Fruit fly (Drosophila melanogaster): ENCODE results near the gene CG13930.

CG13930 gene

dm6 chr3L:1664205-1664604 is 8.3 kb downstream of the CG13930 start:
- TF ChIP-seq CG14711 (tag; optimal IDR thresholded peaks at IDR 0.05) = no peak
- TF ChIP-seq CG33017 (tag; optimal IDR thresholded peaks at IDR 0.05) = no peak
- no peak for TF ChIP-seq bab1 (GFP tag; optimal IDR thresholded peaks at IDR 0.05)
- TF ChIP-seq Mnt (GFP tag; optimal IDR thresholded peaks at IDR 0.05) = no peak
- TF ChIP-seq ovo (GFP tag; optimal IDR thresholded peaks at IDR 0.05) = no peak
- no peak for TF ChIP-seq CG5204 (GFP tag; optimal IDR thresholded peaks at IDR 0.05)
- no peak for TF ChIP-seq CG1620 (GFP tag; optimal IDR thresholded peaks at IDR 0.05)
- no peak for TF ChIP-seq Crg-1 (GFP tag; optimal IDR thresholded peaks at IDR 0.05)
- no peak for TF ChIP-seq kay (GFP tag; ENCODE audit: borderline replicate concordance)

- TF ChIP-seq CG7101 (tag; optimal IDR thresholded peaks at IDR 0.05) = no peak
- TF ChIP-seq kay (GFP tag; ENCODE audit: borderline replicate concordance) = no peak
- no peak for TF ChIP-seq bab1 (GFP tag; optimal IDR thresholded peaks at IDR 0.05)
- no peak for TF ChIP-seq CG33017 (tag; optimal IDR thresholded peaks at IDR 0.05)
- TF ChIP-seq Hr96 (GFP tag; optimal IDR thresholded peaks at IDR 0.05) = no peak
- TF ChIP-seq CG1620 (GFP tag; optimal IDR thresholded peaks at IDR 0.05) = no peak
- no peak for TF ChIP-seq Mnt (GFP tag; optimal IDR thresholded peaks at IDR 0.05)
- TF ChIP-seq CG11617 (GFP tag; optimal IDR thresholded peaks at IDR 0.05) = no peak
- TF ChIP-seq cnc (optimal IDR thresholded peaks at IDR 0.05) = no peak
- no peak for TF ChIP-seq pad (GFP tag; optimal IDR thresholded peaks at IDR 0.05)
- no peak for TF ChIP-seq CG7045 (GFP tag; optimal IDR thresholded peaks at IDR 0.05)
- TF ChIP-seq Clk (GFP tag; optimal IDR thresholded peaks at IDR 0.05) = no peak
- TF ChIP-seq toe (GFP tag; optimal IDR thresholded peaks at IDR 0.05) = no peak
- TF ChIP-seq CG5204 (GFP tag; optimal IDR thresholded peaks at IDR 0.05) = no peak
- no peak for TF ChIP-seq Crg-1 (GFP tag; optimal IDR thresholded peaks at IDR 0.05)
- TF ChIP-seq CG14711 (tag; optimal IDR thresholded peaks at IDR 0.05) = no peak
- TF ChIP-seq tj (GFP tag; optimal IDR thresholded peaks at IDR 0.05) = no peak
- no peak for TF ChIP-seq cic (GFP tag; optimal IDR thresholded peaks at IDR 0.05)
- TF ChIP-seq CG12768 (GFP tag; optimal IDR thresholded peaks at IDR 0.05) = no peak
- TF ChIP-seq ovo (GFP tag; optimal IDR thresholded peaks at IDR 0.05) = no peak
Measured at dm6 chr3L:1663531-1663930, 9.0 kb downstream of the CG13930 start.

- TF ChIP-seq Mnt (GFP tag; optimal IDR thresholded peaks at IDR 0.05) (peak; percentile 54), bab1 (GFP tag; optimal IDR thresholded peaks at IDR 0.05) (no peak), cic (GFP tag; optimal IDR thresholded peaks at IDR 0.05) (peak; percentile 12)
Measured at dm6 chr3L:1661738-1662370, 10.7 kb downstream of the CG13930 start.

- TF ChIP-seq cic (GFP tag; optimal IDR thresholded peaks at IDR 0.05) = peak; percentile 30
- no peak for TF ChIP-seq ovo (GFP tag; optimal IDR thresholded peaks at IDR 0.05)
Measured at dm6 chr3L:1653752-1654151, 18.8 kb downstream of the CG13930 start.

dm6 chr3L:1652700-1653200 is 19.8 kb downstream of the CG13930 start, which contains the start of the genes CG7970 and Vta1:
Gene CG7970 (plus strand): TSS chr3L:1652750.
Gene Vta1 (minus strand): TSS chr3L:1652900.
- TF ChIP-seq CG11617 (GFP tag; optimal IDR thresholded peaks at IDR 0.05) (peak; percentile 16), CG14711 (tag; optimal IDR thresholded peaks at IDR 0.05) (peak; percentile 17), Crg-1 (GFP tag; optimal IDR thresholded peaks at IDR 0.05) (peak; percentile 21), tj (GFP tag; optimal IDR thresholded peaks at IDR 0.05) (peak; percentile 9), CG33017 (tag; optimal IDR thresholded peaks at IDR 0.05) (peak; percentile 52), cnc (optimal IDR thresholded peaks at IDR 0.05) (no peak), CG7101 (tag; optimal IDR thresholded peaks at IDR 0.05) (no peak), bab1 (GFP tag; optimal IDR thresholded peaks at IDR 0.05) (peak; percentile 31), CG7045 (GFP tag; optimal IDR thresholded peaks at IDR 0.05) (no peak), CG5204 (GFP tag; optimal IDR thresholded peaks at IDR 0.05) (no peak), pad (GFP tag; optimal IDR thresholded peaks at IDR 0.05) (no peak), CG1620 (GFP tag; optimal IDR thresholded peaks at IDR 0.05) (no peak), cic (GFP tag; optimal IDR thresholded peaks at IDR 0.05) (no peak), CG12768 (GFP tag; optimal IDR thresholded peaks at IDR 0.05) (peak; percentile 93), Clk (GFP tag; optimal IDR thresholded peaks at IDR 0.05) (no peak)

- no peak for TF ChIP-seq Clk (GFP tag; optimal IDR thresholded peaks at IDR 0.05)
- TF ChIP-seq CG33017 (tag; optimal IDR thresholded peaks at IDR 0.05) = no peak
- no peak for TF ChIP-seq Hr96 (GFP tag; optimal IDR thresholded peaks at IDR 0.05)
- TF ChIP-seq Crg-1 (GFP tag; optimal IDR thresholded peaks at IDR 0.05) = no peak
- TF ChIP-seq pad (GFP tag; optimal IDR thresholded peaks at IDR 0.05) = no peak
- no peak for TF ChIP-seq cic (GFP tag; optimal IDR thresholded peaks at IDR 0.05)
- TF ChIP-seq ovo (GFP tag; optimal IDR thresholded peaks at IDR 0.05) = no peak
- TF ChIP-seq Mnt (GFP tag; optimal IDR thresholded peaks at IDR 0.05) = no peak
- TF ChIP-seq toe (GFP tag; optimal IDR thresholded peaks at IDR 0.05) = no peak
- no peak for TF ChIP-seq bab1 (GFP tag; optimal IDR thresholded peaks at IDR 0.05)
- no peak for TF ChIP-seq cnc (optimal IDR thresholded peaks at IDR 0.05)
- no peak for TF ChIP-seq CG5204 (GFP tag; optimal IDR thresholded peaks at IDR 0.05)
Measured at dm6 chr3L:1649363-1649762, 23.2 kb downstream of the CG13930 start.
